Worm (Caenorhabditis elegans) whole organism, mixed stage, embryonic: ENCODE results near the gene lin-13.

ENCODE experiments used
- ces-1 ChIP-seq: fragments of 150-350 bp; optimal IDR thresholded peaks from 2 replicates; lab custom pipeline; 2014; ENCODE audit warnings: missing biosample characterization, missing genetic modification reagents, missing genetic modification characterization
- sptf-1 ChIP-seq: sonication (generic microtip); optimal IDR thresholded peaks from 2 replicates; lab custom pipeline; 2017; ENCODE audit warnings: mild to moderate bottlenecking, missing genetic modification characterization, moderate library complexity, missing compliant biosample characterization
- unc-39 ChIP-seq: fragments of 150-350 bp; optimal IDR thresholded peaks from 2 replicates; lab custom pipeline; 2014; ENCODE audit warnings: missing biosample characterization, missing genetic modification characterization

ce11 chrIII:7661978-7662377, 47.3 kb downstream of the lin-13 start, which contains the start of gene lido-18:
- TF ChIP-seq sptf-1 (tag; lab: Kevin White, UChicago), result no peak
- no peak for TF ChIP-seq ces-1 (GFP tag; lab: Kevin White, UChicago)
- TF ChIP-seq unc-39 (tag; lab: Kevin White, UChicago), result no peak
